Fruit fly (Drosophila melanogaster) whole organism, embryonic: Measurements from ENCODE around the gene slp1.

Experiments
- ATbp ChIP-seq: fragments of 200-800 bp; sonication (Bioruptor generic); optimal IDR thresholded peaks from 2 replicates; lab custom pipeline; 2017; ENCODE audit warnings: missing biosample characterization, mild to moderate bottlenecking, missing genetic modification characterization, missing genetic modification reagents
- B-H1 ChIP-seq: fragments of 200-800 bp; sonication (Bioruptor generic); IDR thresholded peaks from 3 replicates; pipeline ENCODE4 v1.3.6; 2022; ENCODE audit warnings: missing biosample characterization, missing genetic modification characterization
- Bteb2 ChIP-seq: fragments of 200-800 bp; sonication (Bioruptor generic); optimal IDR thresholded peaks from 2 replicates; lab custom pipeline; 2016; ENCODE audit warnings: missing biosample characterization, missing genetic modification characterization
- CG10321 ChIP-seq: fragments of 200-800 bp; sonication (Bioruptor generic); IDR thresholded peaks from 2 replicates; pipeline ENCODE4 v1.3.6; 2022; ENCODE audit warnings: missing biosample characterization, missing genetic modification characterization
- CG10431 ChIP-seq: fragments of 200-800 bp; sonication (Bioruptor generic); optimal IDR thresholded peaks from 3 replicates; lab custom pipeline; 2018; ENCODE audit warnings: missing biosample characterization, mild to moderate bottlenecking, missing genetic modification characterization
- CG10654 ChIP-seq: fragments of 200-800 bp; sonication (Bioruptor generic); optimal IDR thresholded peaks from 2 replicates; lab custom pipeline; 2016; ENCODE audit warnings: missing biosample characterization, missing genetic modification characterization
- CG11456 ChIP-seq: fragments of 200-800 bp; sonication (Bioruptor generic); IDR thresholded peaks from 3 replicates; pipeline ENCODE4 v1.3.6; 2022; ENCODE audit warnings: missing biosample characterization, missing genetic modification characterization
- CG12236 ChIP-seq: fragments of 200-800 bp; sonication (Bioruptor generic); optimal IDR thresholded peaks from 2 replicates; lab custom pipeline; 2016; ENCODE audit warnings: missing biosample characterization, missing genetic modification characterization
- CG12299 ChIP-seq: fragments of 200-800 bp; sonication (Bioruptor generic); optimal IDR thresholded peaks from 2 replicates; lab custom pipeline; 2018; ENCODE audit warnings: missing biosample characterization, mild to moderate bottlenecking, missing genetic modification characterization
- CG12769 ChIP-seq: fragments of 200-800 bp; sonication (Bioruptor generic); optimal IDR thresholded peaks from 2 replicates; lab custom pipeline; 2019; ENCODE audit warnings: missing biosample characterization, mild to moderate bottlenecking, missing genetic modification characterization, moderate library complexity
- CG14014 ChIP-seq: fragments of 200-800 bp; sonication (Bioruptor generic); IDR thresholded peaks from 2 replicates; pipeline ENCODE4 v1.3.6; 2022; ENCODE audit warnings: missing biosample characterization, missing genetic modification characterization
- CG18262 ChIP-seq: fragments of 200-800 bp; optimal IDR thresholded peaks from 3 replicates; lab custom pipeline; 2019; ENCODE audit warnings: missing biosample characterization, mild to moderate bottlenecking, missing genetic modification characterization, moderate library complexity
- CG18476 ChIP-seq: fragments of 200-800 bp; sonication (Bioruptor generic); optimal IDR thresholded peaks from 2 replicates; lab custom pipeline; 2016; ENCODE audit warnings: missing biosample characterization, mild to moderate bottlenecking, missing genetic modification characterization
- CG2129 ChIP-seq: fragments of 200-800 bp; sonication (Bioruptor generic); IDR thresholded peaks from 2 replicates; pipeline ENCODE4 v1.3.6; 2022; ENCODE audit warnings: missing biosample characterization, missing genetic modification characterization; ENCODE audit not compliant: partially characterized antibody
- CG2199 ChIP-seq: fragments of 200-800 bp; sonication (Bioruptor generic); IDR thresholded peaks from 3 replicates; pipeline ENCODE4 v1.3.6; 2022; ENCODE audit warnings: missing biosample characterization, missing genetic modification characterization
- CG2889 ChIP-seq: fragments of 200-800 bp; sonication (Bioruptor generic); IDR thresholded peaks from 3 replicates; pipeline ENCODE4 v1.3.6; 2022; ENCODE audit warnings: missing biosample characterization, missing genetic modification characterization
- CG3163 ChIP-seq: fragments of 200-800 bp; sonication (Bioruptor generic); optimal IDR thresholded peaks from 3 replicates; lab custom pipeline; 2016; ENCODE audit warnings: missing biosample characterization, missing genetic modification characterization
- CG4424 ChIP-seq: fragments of 200-800 bp; sonication (Bioruptor generic); optimal IDR thresholded peaks from 3 replicates; lab custom pipeline; 2016; ENCODE audit warnings: missing biosample characterization, missing genetic modification characterization
- CG6765 ChIP-seq: fragments of 200-800 bp; sonication (Bioruptor generic); optimal IDR thresholded peaks from 3 replicates; lab custom pipeline; 2017; ENCODE audit warnings: missing biosample characterization, mild to moderate bottlenecking, missing genetic modification characterization
- CG9437 ChIP-seq: fragments of 200-800 bp; sonication (Bioruptor generic); optimal IDR thresholded peaks from 2 replicates; lab custom pipeline; 2018; ENCODE audit warnings: missing biosample characterization, mild to moderate bottlenecking, missing genetic modification characterization
- D19A ChIP-seq: fragments of 200-800 bp; optimal IDR thresholded peaks from 3 replicates; lab custom pipeline; 2019; ENCODE audit warnings: missing biosample characterization, mild to moderate bottlenecking, missing genetic modification characterization, moderate library complexity
- Deaf1 ChIP-seq: fragments of 200-800 bp; optimal IDR thresholded peaks from 3 replicates; lab custom pipeline; 2019; ENCODE audit warnings: missing biosample characterization, mild to moderate bottlenecking, missing genetic modification characterization, moderate library complexity
- Ets97D ChIP-seq: fragments of 200-800 bp; sonication (Bioruptor generic); optimal IDR thresholded peaks from 3 replicates; lab custom pipeline; 2016; ENCODE audit warnings: missing biosample characterization, missing genetic modification characterization
- Gsc ChIP-seq: fragments of 200-800 bp; sonication (Bioruptor generic); IDR thresholded peaks from 2 replicates; pipeline ENCODE4 v1.3.6; 2022; ENCODE audit warnings: missing biosample characterization, missing genetic modification characterization
- Hmr ChIP-seq: fragments of 200-800 bp; sonication (Bioruptor generic); optimal IDR thresholded peaks from 3 replicates; lab custom pipeline; 2017; ENCODE audit warnings: mild to moderate bottlenecking, missing biosample characterization, missing genetic modification reagents, missing genetic modification characterization
- MESR4 ChIP-seq: fragments of 200-800 bp; sonication (Bioruptor generic); optimal IDR thresholded peaks from 2 replicates; lab custom pipeline; 2018; ENCODE audit warnings: missing biosample characterization, mild to moderate bottlenecking, missing genetic modification characterization, moderate library complexity
- Med ChIP-seq: fragments of 200-800 bp; sonication (Bioruptor generic); peaks from one replicate; lab custom pipeline; 2016; ENCODE audit warnings: missing biosample characterization, missing genetic modification characterization, mild to moderate bottlenecking, inconsistent platforms, moderate library complexity
- NC2β ChIP-seq: fragments of 200-800 bp; sonication (Bioruptor generic); optimal IDR thresholded peaks from 2 replicates; lab custom pipeline; 2016; ENCODE audit warnings: missing biosample characterization, missing genetic modification characterization
- Ravus ChIP-seq: fragments of 200-800 bp; sonication (Bioruptor generic); IDR thresholded peaks from 2 replicates; pipeline ENCODE4 v1.3.6; 2022; ENCODE audit warnings: missing biosample characterization, missing genetic modification characterization
- Spps ChIP-seq: fragments of 200-800 bp; sonication (Bioruptor generic); optimal IDR thresholded peaks from 2 replicates; lab custom pipeline; 2018; ENCODE audit warnings: missing biosample characterization, mild to moderate bottlenecking, missing genetic modification characterization
- Ssrp ChIP-seq: fragments of 200-800 bp; sonication (Bioruptor generic); optimal IDR thresholded peaks from 2 replicates; lab custom pipeline; 2018; ENCODE audit warnings: missing biosample characterization, mild to moderate bottlenecking, missing genetic modification characterization, moderate library complexity
- aop ChIP-seq: fragments of 200-800 bp; sonication (Bioruptor generic); IDR thresholded peaks from 2 replicates; pipeline ENCODE4 v1.3.6; 2022; ENCODE audit warnings: missing biosample characterization, missing genetic modification characterization
- ase ChIP-seq: fragments of 200-800 bp; sonication (Bioruptor generic); IDR thresholded peaks from 3 replicates; pipeline ENCODE4 v1.3.6; 2022; ENCODE audit warnings: missing biosample characterization, missing genetic modification characterization
- az2 ChIP-seq: fragments of 200-800 bp; sonication (Bioruptor generic); optimal IDR thresholded peaks from 3 replicates; lab custom pipeline; 2016; ENCODE audit warnings: missing biosample characterization, missing genetic modification characterization
- bab2 ChIP-seq: fragments of 200-800 bp; sonication (Bioruptor generic); optimal IDR thresholded peaks from 2 replicates; lab custom pipeline; 2016; ENCODE audit warnings: missing biosample characterization, missing genetic modification characterization
- bcd ChIP-seq: fragments of 200-800 bp; sonication (Bioruptor generic); optimal IDR thresholded peaks from 2 replicates; lab custom pipeline; 2017; ENCODE audit warnings: missing biosample characterization, mild to moderate bottlenecking, missing genetic modification characterization
- crol ChIP-seq: fragments of 200-800 bp; sonication (Bioruptor generic); IDR thresholded peaks from 2 replicates; pipeline ENCODE4 v1.3.6; 2022; ENCODE audit warnings: missing biosample characterization, missing genetic modification characterization
- dysf ChIP-seq: fragments of 200-800 bp; sonication (Bioruptor generic); IDR thresholded peaks from 3 replicates; pipeline ENCODE4 v1.3.6; 2022; ENCODE audit warnings: missing biosample characterization, missing genetic modification characterization
- grn ChIP-seq: fragments of 200-800 bp; sonication (Bioruptor generic); optimal IDR thresholded peaks from 3 replicates; lab custom pipeline; 2017; ENCODE audit warnings: missing biosample characterization, missing genetic modification characterization
- h ChIP-seq: fragments of >200 bp; optimal IDR thresholded peaks from 2 replicates; lab custom pipeline; 2017
- jigr1 ChIP-seq: fragments of 200-800 bp; sonication (Bioruptor generic); IDR thresholded peaks from 3 replicates; pipeline ENCODE4 v1.3.6; 2022; ENCODE audit warnings: missing biosample characterization, missing genetic modification characterization
- odd ChIP-seq: fragments of 200-800 bp; sonication (Bioruptor generic); optimal IDR thresholded peaks from 2 replicates; lab custom pipeline; 2017; ENCODE audit warnings: missing biosample characterization, mild to moderate bottlenecking, missing genetic modification characterization
- onecut ChIP-seq: fragments of 200-800 bp; sonication (Bioruptor generic); IDR thresholded peaks from 2 replicates; pipeline ENCODE4 v1.3.6; 2022; ENCODE audit warnings: missing biosample characterization, missing genetic modification characterization
- org-1 ChIP-seq: fragments of 200-800 bp; sonication (Bioruptor generic); optimal IDR thresholded peaks from 2 replicates; lab custom pipeline; 2017; ENCODE audit warnings: missing biosample characterization, missing genetic modification characterization
- pan ChIP-seq, 4 experiments: fragments of >200 bp in 3 of 4; fragments of 200-800 bp in 1 of 4; sonication (Bioruptor generic) in 1 of 4; optimal IDR thresholded peaks in 3 of 4; IDR thresholded peaks in 1 of 4; 2 replicates each; pipeline versions ENCODE4 v1.3.6 to Lab custom; 2017 to 2022; ENCODE audit warnings: missing biosample characterization in 2 of 4, missing genetic modification characterization in 2 of 4, mixed read lengths in 1 of 4
- pnt ChIP-seq: fragments of 200-800 bp; sonication (Bioruptor generic); optimal IDR thresholded peaks from 3 replicates; lab custom pipeline; 2016; ENCODE audit warnings: missing biosample characterization, missing genetic modification characterization
- ro ChIP-seq: fragments of 200-800 bp; sonication (Bioruptor generic); IDR thresholded peaks from 2 replicates; pipeline ENCODE4 v1.3.6; 2022; ENCODE audit warnings: missing biosample characterization, missing genetic modification characterization
- run ChIP-seq: fragments of 200-800 bp; sonication (Bioruptor generic); optimal IDR thresholded peaks from 3 replicates; lab custom pipeline; 2018; ENCODE audit warnings: missing biosample characterization, mild to moderate bottlenecking, missing genetic modification characterization
- sc ChIP-seq, 3 experiments: fragments of >200 bp in 2 of 3; fragments of 200-800 bp in 1 of 3; sonication (Bioruptor generic) in 1 of 3; optimal IDR thresholded peaks; 2 replicates in 2 of 3; 3 replicates in 1 of 3; lab custom pipeline; 2017; ENCODE audit warnings: mild to moderate bottlenecking in 1 of 3, missing biosample characterization in 1 of 3, missing genetic modification characterization in 1 of 3, missing genetic modification reagents in 1 of 3
- schlank ChIP-seq: fragments of 200-800 bp; sonication (Bioruptor generic); optimal IDR thresholded peaks from 2 replicates; lab custom pipeline; 2018; ENCODE audit warnings: missing biosample characterization, mild to moderate bottlenecking, missing genetic modification characterization
- sd ChIP-seq: fragments of 200-800 bp; sonication (Bioruptor generic); optimal IDR thresholded peaks from 3 replicates; lab custom pipeline; 2018; ENCODE audit warnings: missing biosample characterization, mild to moderate bottlenecking, missing genetic modification characterization, moderate library complexity

Gene slp1

DNA sequence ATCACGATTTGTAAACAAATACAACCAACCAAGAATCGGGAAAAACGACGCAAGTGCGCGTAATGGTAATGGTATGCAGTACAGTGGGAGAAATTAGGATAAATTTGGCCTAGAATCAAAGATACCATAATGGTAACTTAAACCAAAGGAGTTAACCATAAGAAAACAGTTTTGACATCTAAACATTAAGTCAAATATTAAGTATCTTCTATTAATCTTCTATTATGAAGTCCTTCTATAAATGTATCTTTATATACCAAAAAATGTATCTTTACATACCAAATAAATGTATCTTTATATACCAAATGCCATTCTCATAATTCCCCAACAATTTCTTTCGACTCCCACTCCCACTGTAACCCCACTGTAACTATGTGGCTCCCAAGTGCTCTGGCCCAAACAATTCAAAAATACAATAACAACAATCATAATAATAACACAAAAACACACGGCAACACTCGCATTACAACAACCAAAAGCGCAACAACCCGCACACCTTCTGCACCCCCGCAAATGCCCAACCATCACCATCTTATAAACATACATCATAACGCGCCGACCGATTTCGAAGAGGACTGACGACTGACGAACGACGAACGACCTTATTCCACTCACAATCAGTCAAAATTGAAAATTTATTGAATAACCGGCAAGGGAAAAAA is 30.2 kb downstream of the slp1 start (continued):
- TF ChIP-seq Spps: no peak
- TF ChIP-seq pan (optimal IDR thresholded peaks at IDR 0.05; lab: Kevin White, UChicago): no peak
- no peak for TF ChIP-seq pan (GFP tag; optimal IDR thresholded peaks at IDR 0.05 in 1 of 2, IDR thresholded peaks at IDR 0.05 in 1 of 2)
- TF ChIP-seq sd (tag; lab: Kevin White, UChicago): peak; percentile 36
- no peak for TF ChIP-seq az2 (GFP tag; lab: Kevin White, UChicago)
- no peak for TF ChIP-seq CG6765 (GFP tag; lab: Kevin White, UChicago)
- TF ChIP-seq CG2129: no peak
- no peak for TF ChIP-seq run (tag; lab: Kevin White, UChicago)
- TF ChIP-seq dysf: peak; percentile 41; the same call in 1 of the 3 replicates
- TF ChIP-seq odd: no peak
- TF ChIP-seq ase (GFP tag; lab: Robert Waterston, UW): no peak
- no peak for TF ChIP-seq Med (GFP tag; lab: Kevin White, UChicago)
- TF ChIP-seq crol (GFP tag; lab: Robert Waterston, UW): peak; percentile 54
- no peak for TF ChIP-seq CG4424
- TF ChIP-seq D19A: no peak
- no peak for TF ChIP-seq Ets97D
- no peak for TF ChIP-seq grn (GFP tag; lab: Kevin White, UChicago)
- TF ChIP-seq CG9437 (GFP tag; lab: Kevin White, UChicago): peak; percentile 1
- TF ChIP-seq CG12236: no peak
- TF ChIP-seq Bteb2: no peak
- TF ChIP-seq CG11456: no peak
- no peak for TF ChIP-seq CG18476 (GFP tag; lab: Kevin White, UChicago)
- no peak for TF ChIP-seq CG12769 (tag; lab: Kevin White, UChicago)
- no peak for TF ChIP-seq Gsc (GFP tag; lab: Robert Waterston, UW)
- TF ChIP-seq bab2 (GFP tag; lab: Kevin White, UChicago): no peak
- no peak for TF ChIP-seq Ravus (GFP tag; lab: Robert Waterston, UW)
- TF ChIP-seq CG18262 (tag; lab: Kevin White, UChicago): peak; percentile 54
- TF ChIP-seq onecut (GFP tag; lab: Robert Waterston, UW): no peak
- no peak for TF ChIP-seq h (lab: Kevin White, UChicago)
- TF ChIP-seq org-1: no peak
- peak; percentile 32 for TF ChIP-seq Ssrp (tag; lab: Kevin White, UChicago)
- no peak for TF ChIP-seq CG2889 (GFP tag; lab: Robert Waterston, UW)
- no peak for TF ChIP-seq jigr1 (GFP tag; lab: Robert Waterston, UW)
- TF ChIP-seq schlank (tag; lab: Kevin White, UChicago): no peak
- TF ChIP-seq CG10654: no peak
- TF ChIP-seq ATbp (GFP tag; lab: Kevin White, UChicago): no peak
- TF ChIP-seq CG14014 (GFP tag; lab: Robert Waterston, UW): no peak
- TF ChIP-seq CG3163 (GFP tag; lab: Kevin White, UChicago): no peak
- no peak for TF ChIP-seq Hmr (GFP tag; lab: Kevin White, UChicago)
- no peak for TF ChIP-seq Deaf1 (tag; lab: Kevin White, UChicago)
- TF ChIP-seq NC2β (GFP tag; lab: Kevin White, UChicago): no peak
- no peak for TF ChIP-seq bcd (GFP tag; lab: Kevin White, UChicago)
- no peak for TF ChIP-seq CG10431 (GFP tag; lab: Kevin White, UChicago)
- TF ChIP-seq ro (GFP tag; lab: Robert Waterston, UW): no peak
- no peak for TF ChIP-seq CG12299 (tag; lab: Kevin White, UChicago)
- no peak for TF ChIP-seq CG10321 (GFP tag; lab: Robert Waterston, UW)
- TF ChIP-seq pnt (GFP tag; lab: Kevin White, UChicago): no peak
- TF ChIP-seq CG2199: 0 out of 3 replicates have a peak, but pooled peaks have one; percentile 23
- no peak for TF ChIP-seq MESR4 (GFP tag; lab: Kevin White, UChicago)
- TF ChIP-seq aop (GFP tag; lab: Robert Waterston, UW): no peak
- no peak for TF ChIP-seq sc (optimal IDR thresholded peaks at IDR 0.05; lab: Kevin White, UChicago)
- TF ChIP-seq sc (GFP tag; optimal IDR thresholded peaks at IDR 0.05; lab: Kevin White, UChicago): peak; percentile 16
- no peak for TF ChIP-seq B-H1 (GFP tag; lab: Robert Waterston, UW)
